Worm (Caenorhabditis elegans) whole organism, L1 larva: ENCODE measurements around the gene sshk-1.

Source experiments
- C04F5.9 ChIP-seq: sonication (generic microtip); optimal IDR thresholded peaks from 2 replicates; lab custom pipeline; 2016; ENCODE audit warnings: missing genetic modification characterization, missing compliant biosample characterization
- C16A3.4 ChIP-seq: fragments of 150-350 bp; optimal IDR thresholded peaks from 2 replicates; lab custom pipeline; 2014; ENCODE audit warnings: missing biosample characterization, missing genetic modification characterization
- Y116A8C.19 ChIP-seq: sonication (generic microtip); optimal IDR thresholded peaks from 2 replicates; lab custom pipeline; 2016; ENCODE audit warnings: missing compliant biosample characterization, missing genetic modification characterization, borderline replicate concordance
- alr-1 ChIP-seq: fragments of 200-800 bp; sonication (Bioruptor generic); optimal IDR thresholded peaks from 2 replicates; lab custom pipeline; 2018; ENCODE audit warnings: borderline replicate concordance, mild to moderate bottlenecking, missing genetic modification characterization, missing compliant biosample characterization
- blmp-1 ChIP-seq: fragments of 150-350 bp; optimal IDR thresholded peaks from 2 replicates; lab custom pipeline; 2014; ENCODE audit warnings: missing biosample characterization, missing genetic modification characterization
- ceh-90 ChIP-seq: sonication (generic microtip); optimal IDR thresholded peaks from 2 replicates; lab custom pipeline; 2016; ENCODE audit warnings: missing genetic modification characterization, missing compliant biosample characterization
- efl-1 ChIP-seq, 4 experiments: fragments of 150-350 bp; optimal IDR thresholded peaks in 3 of 4; peaks in 1 of 4; 1 replicate in 1 of 4; 2 replicates in 3 of 4; lab custom pipeline; 2014; ENCODE audit warnings: missing biosample characterization in 2 of 4, missing genetic modification characterization in 2 of 4, missing genetic modification reagents in 2 of 4
- efl-3 ChIP-seq: fragments of 200-800 bp; sonication (Bioruptor generic); optimal IDR thresholded peaks from 2 replicates; lab custom pipeline; 2018; ENCODE audit warnings: mild to moderate bottlenecking, missing genetic modification characterization, missing compliant biosample characterization
- egl-13 ChIP-seq: sonication (generic microtip); optimal IDR thresholded peaks from 2 replicates; lab custom pipeline; 2016; ENCODE audit warnings: missing genotype, missing genetic modification reagents, missing genetic modification characterization, missing compliant biosample characterization
- egl-27 ChIP-seq, 2 experiments: fragments of 150-350 bp in 1 of 2; sonication (generic microtip); optimal IDR thresholded peaks; 3 replicates each; lab custom pipeline; 2017 to 2018; ENCODE audit warnings: missing biosample characterization in 2 of 2, missing genetic modification characterization in 2 of 2, missing genetic modification reagents in 2 of 2
- elt-2 ChIP-seq: sonication (generic microtip); optimal IDR thresholded peaks from 2 replicates; lab custom pipeline; 2016; ENCODE audit warnings: missing genetic modification characterization, mild to moderate bottlenecking, inconsistent platforms, missing compliant biosample characterization, missing genetic modification reagents
- ets-5 ChIP-seq: fragments of 200-800 bp; sonication (Bioruptor generic); IDR thresholded peaks from 2 replicates; pipeline ENCODE4 v1.3.6; 2022; ENCODE audit warnings: missing genetic modification characterization, missing compliant biosample characterization
- hlh-17 ChIP-seq: fragments of 200-800 bp; sonication (Bioruptor generic); optimal IDR thresholded peaks from 2 replicates; lab custom pipeline; 2018; ENCODE audit warnings: missing genetic modification characterization, mild to moderate bottlenecking, missing compliant biosample characterization, moderate library complexity, borderline replicate concordance
- irx-1 ChIP-seq: sonication (generic microtip); optimal IDR thresholded peaks from 2 replicates; lab custom pipeline; 2016; ENCODE audit warnings: missing genetic modification characterization, missing compliant biosample characterization
- lin-13 ChIP-seq: fragments of 150-350 bp; optimal IDR thresholded peaks from 2 replicates; lab custom pipeline; 2014; ENCODE audit warnings: missing biosample characterization, missing genetic modification reagents, missing genetic modification characterization
- lin-39 ChIP-seq: fragments of 150-350 bp; optimal IDR thresholded peaks from 2 replicates; lab custom pipeline; 2014; ENCODE audit warnings: missing biosample characterization, missing genetic modification reagents, missing genetic modification characterization
- lir-3 ChIP-seq: sonication (generic microtip); optimal IDR thresholded peaks from 2 replicates; lab custom pipeline; 2016; ENCODE audit warnings: mild to moderate bottlenecking, missing genetic modification characterization, moderate library complexity, missing compliant biosample characterization; ENCODE audit not compliant: poor library complexity
- lsy-2 ChIP-seq, 2 experiments: fragments of 150-350 bp; optimal IDR thresholded peaks; 2 replicates each; lab custom pipeline; 2014; ENCODE audit warnings: missing biosample characterization in 2 of 2, missing genetic modification characterization in 2 of 2
- mab-9 ChIP-seq: fragments of 200-800 bp; sonication (Bioruptor generic); IDR thresholded peaks from 2 replicates; pipeline ENCODE4 v1.3.6; 2022; ENCODE audit warnings: missing genetic modification reagents, missing genetic modification characterization, missing compliant biosample characterization
- mef-2 ChIP-seq: fragments of 150-350 bp; optimal IDR thresholded peaks from 2 replicates; lab custom pipeline; 2014; ENCODE audit warnings: missing biosample characterization, missing genetic modification characterization
- mep-1 ChIP-seq: fragments of 150-350 bp; optimal IDR thresholded peaks from 2 replicates; lab custom pipeline; 2014; ENCODE audit warnings: missing biosample characterization, missing genetic modification characterization
- nhr-20 ChIP-seq: sonication (generic microtip); optimal IDR thresholded peaks from 2 replicates; lab custom pipeline; 2016; ENCODE audit warnings: mild to moderate bottlenecking, missing genetic modification characterization, missing compliant biosample characterization
- nhr-47 ChIP-seq: sonication (generic microtip); optimal IDR thresholded peaks from 2 replicates; lab custom pipeline; 2016; ENCODE audit warnings: mild to moderate bottlenecking, missing genetic modification characterization, moderate library complexity, missing compliant biosample characterization
- nhr-76 ChIP-seq: sonication (generic microtip); optimal IDR thresholded peaks from 2 replicates; lab custom pipeline; 2017; ENCODE audit warnings: missing biosample characterization, missing genetic modification characterization
- nhr-84 ChIP-seq: sonication (generic microtip); optimal IDR thresholded peaks from 2 replicates; lab custom pipeline; 2017; ENCODE audit warnings: missing biosample characterization, missing genetic modification characterization
- nhr-90 ChIP-seq: sonication (generic microtip); optimal IDR thresholded peaks from 2 replicates; lab custom pipeline; 2016; ENCODE audit warnings: mild to moderate bottlenecking, missing genetic modification characterization, missing compliant biosample characterization; ENCODE audit not compliant: poor library complexity
- pag-3 ChIP-seq: sonication (generic microtip); optimal IDR thresholded peaks from 2 replicates; lab custom pipeline; 2017; ENCODE audit warnings: missing genetic modification characterization, mild to moderate bottlenecking, missing compliant biosample characterization, antibody characterized with exemption, borderline replicate concordance; ENCODE audit not compliant: insufficient read depth
- rnt-1 ChIP-seq: sonication (generic microtip); optimal IDR thresholded peaks from 2 replicates; lab custom pipeline; 2016; ENCODE audit warnings: mild to moderate bottlenecking, missing genetic modification characterization, moderate library complexity, missing compliant biosample characterization
- sup-37 ChIP-seq: fragments of 200-800 bp; sonication (Bioruptor generic); optimal IDR thresholded peaks from 2 replicates; lab custom pipeline; 2018; ENCODE audit warnings: mild to moderate bottlenecking, missing genetic modification characterization, missing compliant biosample characterization
- tbx-2 ChIP-seq: sonication (generic microtip); optimal IDR thresholded peaks from 2 replicates; lab custom pipeline; 2016; ENCODE audit warnings: missing genetic modification characterization, missing compliant biosample characterization
- tlp-1 ChIP-seq: fragments of 150-350 bp; optimal IDR thresholded peaks from 2 replicates; lab custom pipeline; 2014; ENCODE audit warnings: missing biosample characterization, missing genetic modification characterization
- unc-62 ChIP-seq: fragments of 150-350 bp; optimal IDR thresholded peaks from 2 replicates; lab custom pipeline; 2014; ENCODE audit warnings: missing biosample characterization, missing genetic modification reagents, missing genetic modification characterization
- vab-15 ChIP-seq: sonication (generic microtip); optimal IDR thresholded peaks from 2 replicates; lab custom pipeline; 2017; ENCODE audit warnings: missing genotype, mild to moderate bottlenecking, missing genetic modification characterization, missing compliant biosample characterization
- ztf-11 ChIP-seq, 2 experiments: sonication (generic microtip); optimal IDR thresholded peaks; 2 replicates each; lab custom pipeline; 2016 to 2017; ENCODE audit warnings: missing genetic modification characterization in 2 of 2, missing biosample characterization in 1 of 2, missing compliant biosample characterization in 1 of 2

Gene sshk-1

DNA sequence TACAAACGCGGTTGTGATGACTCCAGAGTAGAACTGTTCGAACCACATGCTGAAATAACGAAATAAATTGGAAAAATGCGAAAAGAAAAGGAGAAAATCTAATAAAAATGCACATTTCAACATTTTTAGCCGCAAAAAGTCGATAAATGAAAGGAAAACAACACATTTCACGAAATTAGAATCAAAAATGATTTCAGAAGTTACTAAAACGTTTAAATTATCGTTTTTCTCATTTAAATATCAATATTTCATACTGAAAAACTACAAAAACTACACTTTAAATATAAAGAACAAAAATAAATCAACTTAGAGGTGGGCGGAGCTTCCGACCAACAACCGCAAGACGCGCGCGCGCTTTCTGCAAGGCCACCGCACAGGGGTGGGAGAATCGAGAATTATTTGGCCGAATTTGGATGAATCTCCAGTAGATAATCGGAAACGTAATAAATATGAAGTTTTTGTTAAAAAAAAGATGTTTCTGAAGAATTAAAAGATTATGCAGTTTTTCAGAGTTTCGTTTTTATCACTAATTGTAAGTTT, 36.0 kb downstream of the sshk-1 start, which contains the start of gene ndua-1 (continued):
- TF ChIP-seq tlp-1: no peak
- TF ChIP-seq hlh-17 (GFP tag; lab: Kevin White, UChicago): no peak
- TF ChIP-seq ztf-11 (tag; optimal IDR thresholded peaks at IDR 0.05; lab: Kevin White, UChicago): peak in 1 of 2 experiments; percentile 17
- TF ChIP-seq efl-3: no peak
- TF ChIP-seq nhr-20 (tag; lab: Kevin White, UChicago): peak; percentile 63
- TF ChIP-seq egl-27 (tag; optimal IDR thresholded peaks at IDR 0.05; lab: Kevin White, UChicago): no peak
- peak; percentile 0 for TF ChIP-seq blmp-1 (tag; lab: Kevin White, UChicago)
- TF ChIP-seq nhr-90 (tag; lab: Kevin White, UChicago): peak; percentile 56
- peak; percentile 4 for TF ChIP-seq lin-39 (tag; lab: Kevin White, UChicago)
- no peak for TF ChIP-seq sup-37 (GFP tag; lab: Kevin White, UChicago)
- TF ChIP-seq pag-3: no peak
- TF ChIP-seq elt-2 (tag; lab: Kevin White, UChicago): no peak
- no peak for TF ChIP-seq vab-15 (tag; lab: Kevin White, UChicago)
- TF ChIP-seq irx-1 (tag; lab: Kevin White, UChicago): no peak
- TF ChIP-seq ceh-90: no peak
- peak; percentile 76 for TF ChIP-seq rnt-1
- peak; percentile 53 for TF ChIP-seq tbx-2 (tag; lab: Kevin White, UChicago)
- no peak for TF ChIP-seq ets-5
- TF ChIP-seq C16A3.4 (tag; lab: Kevin White, UChicago): no peak
- TF ChIP-seq lsy-2 (tag; optimal IDR thresholded peaks at IDR 0.05; lab: Kevin White, UChicago): peak; percentile 59 to 71
- TF ChIP-seq mab-9 (GFP tag; lab: Robert Waterston, UW): no peak
- no peak for TF ChIP-seq alr-1 (tag; lab: Kevin White, UChicago)
- no peak for TF ChIP-seq nhr-84 (tag; lab: Kevin White, UChicago)
- no peak for TF ChIP-seq unc-62
- TF ChIP-seq nhr-76 (tag; lab: Kevin White, UChicago): no peak
- no peak for TF ChIP-seq mep-1 (tag; lab: Kevin White, UChicago)
- TF ChIP-seq nhr-47 (tag; lab: Kevin White, UChicago): peak; percentile 68
- TF ChIP-seq mef-2 (tag; lab: Kevin White, UChicago): no peak
- peak; percentile 44 for TF ChIP-seq lir-3 (tag; lab: Kevin White, UChicago)
- peak; percentile 24 for TF ChIP-seq lin-13 (GFP tag; lab: Kevin White, UChicago)

DNA sequence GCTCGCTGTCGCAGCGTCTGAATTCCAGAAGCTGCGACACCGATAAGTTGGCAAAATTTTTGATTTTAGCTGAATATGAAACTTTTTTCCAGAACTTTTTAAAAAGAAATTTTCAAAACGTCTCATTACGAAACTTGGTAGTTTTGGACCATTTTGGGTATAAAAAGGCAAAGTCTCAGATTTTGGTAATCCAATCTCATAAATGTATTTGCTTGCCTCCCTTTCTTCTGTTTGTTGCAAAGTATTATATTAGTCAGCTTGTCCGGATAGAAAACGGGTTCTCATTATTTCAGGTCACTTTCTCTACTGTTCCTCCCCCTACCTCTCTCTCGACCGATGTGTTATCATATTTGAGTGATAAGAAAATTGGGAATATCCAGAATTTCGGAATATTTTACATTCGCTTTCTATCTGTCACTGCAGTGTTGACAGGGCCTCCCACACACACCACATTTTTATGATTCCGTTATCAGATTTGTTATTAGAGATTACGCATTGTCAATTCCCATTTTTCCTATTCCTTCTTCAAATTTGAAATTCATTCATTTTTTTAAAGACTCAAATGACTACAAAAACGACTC, 37.7 kb downstream of the sshk-1 start, which contains the start of gene F31D4.5:
F31D4.5 (plus strand) TSS at position 491 of the 581 bp plus-strand sequence.
- no peak for TF ChIP-seq nhr-76 (tag; lab: Kevin White, UChicago)
- TF ChIP-seq ztf-11 (tag; optimal IDR thresholded peaks at IDR 0.05; lab: Kevin White, UChicago): no peak
- TF ChIP-seq efl-1 (optimal IDR thresholded peaks at IDR 0.05; lab: Kevin White, UChicago): no peak
- TF ChIP-seq efl-1 (GFP tag; optimal IDR thresholded peaks at IDR 0.05 in 1 of 2; lab: Kevin White, UChicago): peak in 1 of 2 experiments; percentile 61
- no peak for TF ChIP-seq C04F5.9 (tag; lab: Kevin White, UChicago)
- TF ChIP-seq nhr-47 (tag; lab: Kevin White, UChicago): no peak
- no peak for TF ChIP-seq Y116A8C.19
- TF ChIP-seq irx-1 (tag; lab: Kevin White, UChicago): no peak

DNA sequence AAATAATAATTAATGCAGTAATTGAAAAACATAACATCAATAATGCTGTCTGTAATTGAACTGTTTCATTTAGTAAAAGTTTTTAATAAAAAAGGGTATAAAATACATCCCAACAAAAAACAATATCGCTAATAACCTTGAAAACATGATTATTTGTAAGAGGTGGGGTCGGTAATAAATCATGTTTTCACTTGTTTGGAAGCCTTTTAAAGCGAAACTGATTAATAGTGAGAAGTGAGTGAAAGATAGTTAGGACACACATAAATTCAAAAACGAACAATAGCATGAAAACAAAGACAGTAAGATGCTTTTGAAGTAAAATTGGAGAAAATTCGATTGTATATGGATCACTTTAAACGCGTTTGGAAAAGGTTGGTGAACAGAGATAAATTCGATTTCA, 45.1 kb downstream of the sshk-1 start, which contains the start of gene try-4:
try-4 (minus strand) TSS at position 74 of the 400 bp plus-strand sequence.
- peak; percentile 71 for TF ChIP-seq blmp-1 (tag; lab: Kevin White, UChicago)
- TF ChIP-seq egl-13 (tag; lab: Kevin White, UChicago): no peak
